Worm (Caenorhabditis elegans): ENCODE measurements around the gene sre-33.

- TF ChIP-seq elt-2 (tag; optimal IDR thresholded peaks at IDR 0.05) (no peak), pha-4 (tag; optimal IDR thresholded peaks at IDR 0.05) (no peak), ama-1 (optimal IDR thresholded peaks at IDR 0.05) (no peak), dve-1 (tag; optimal IDR thresholded peaks at IDR 0.05) (no peak), tbx-2 (tag; optimal IDR thresholded peaks at IDR 0.05) (no peak), pqm-1 (tag; optimal IDR thresholded peaks at IDR 0.05) (no peak)
These were observed 35.6 kb upstream of the sre-33 start, which contains the start of gene sre-27 for ce11 chrII:12417514-12417913.
